Worm (Caenorhabditis elegans): ENCODE results near the gene rho-1.

rho-1 gene

ce11 chrIV:16492327-16492726, 3.5 kb upstream of the rho-1 start (continued):
- TF ChIP-seq nhr-6 (tag; optimal IDR thresholded peaks at IDR 0.05) (peak; percentile 78), sdz-12 (GFP tag; optimal IDR thresholded peaks at IDR 0.05) (no peak), zip-11 (GFP tag; IDR thresholded peaks at IDR 0.05) (no peak)

DNA sequence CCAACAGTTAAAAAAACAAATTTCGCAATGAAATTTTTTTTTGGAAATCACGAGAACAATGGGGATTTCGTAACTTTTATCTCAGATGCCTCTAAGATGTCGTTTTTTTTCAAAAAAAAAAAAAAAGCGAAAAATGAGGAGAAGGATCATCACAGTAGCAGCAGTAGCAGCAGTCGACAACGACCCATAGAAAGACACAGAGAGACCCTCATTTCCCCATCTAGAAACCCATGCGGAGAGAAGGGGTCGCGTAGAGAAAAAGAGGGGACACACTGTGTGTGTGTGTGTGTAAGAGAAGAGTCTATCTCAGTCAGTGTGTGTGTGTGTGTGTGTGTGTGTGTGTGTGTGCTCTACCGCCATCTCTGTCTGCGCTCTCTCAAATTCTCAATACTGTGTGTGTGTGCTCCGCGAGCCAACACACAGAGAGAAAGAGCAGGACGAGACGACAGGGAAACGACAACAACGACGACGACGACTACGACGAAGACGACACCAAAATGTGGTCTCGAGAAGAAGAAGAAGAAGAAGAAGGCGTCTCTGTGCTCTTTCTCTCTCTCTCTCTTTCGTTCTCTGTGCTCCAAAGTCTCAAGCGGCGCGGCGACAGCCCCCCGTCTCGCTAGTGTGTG, 2.7 kb upstream of the rho-1 start:
- peak; percentile 98 for TF ChIP-seq aha-1 (tag)
- no peak for TF ChIP-seq unc-130 (GFP tag; optimal IDR thresholded peaks at IDR 0.05)
- no peak for TF ChIP-seq dpl-1 (GFP tag; optimal IDR thresholded peaks at IDR 0.05)
- TF ChIP-seq arid-1 (GFP tag; conservative IDR thresholded peaks at IDR 0.05): 0 out of 2 replicates have a peak, but pooled peaks have one; percentile 10
- TF ChIP-seq nhr-77 (tag; optimal IDR thresholded peaks at IDR 0.05): peak; percentile 24
- no peak for TF ChIP-seq dmd-9 (GFP tag; IDR thresholded peaks at IDR 0.05)
- TF ChIP-seq mep-1 (tag; optimal IDR thresholded peaks at IDR 0.05): peak; percentile 91
- peak; percentile 13 for TF ChIP-seq ceh-28 (tag; optimal IDR thresholded peaks at IDR 0.05)
- TF ChIP-seq egl-27 (tag; optimal IDR thresholded peaks at IDR 0.05): no peak
- peak; percentile 69 for TF ChIP-seq fkh-10 (GFP tag; optimal IDR thresholded peaks at IDR 0.05)
- peak; percentile 55 for TF ChIP-seq mxl-3 (GFP tag; optimal IDR thresholded peaks at IDR 0.05)
- TF ChIP-seq dmd-8 (GFP tag; IDR thresholded peaks at IDR 0.05): 0 out of 2 replicates have a peak, but pooled peaks have one; percentile 41
- TF ChIP-seq Y5F2A.4 (GFP tag; optimal IDR thresholded peaks at IDR 0.05): no peak
- TF ChIP-seq lin-1 (GFP tag; IDR thresholded peaks at IDR 0.05): 0 out of 2 replicates have a peak, but pooled peaks have one; percentile 21
- no peak for TF ChIP-seq lim-7 (GFP tag; IDR thresholded peaks at IDR 0.05)
- TF ChIP-seq hmg-1.1 (GFP tag; IDR thresholded peaks at IDR 0.05): peak; percentile 90
- no peak for TF ChIP-seq ztf-11 (tag; optimal IDR thresholded peaks at IDR 0.05)
- peak; percentile 3 to 74 for TF ChIP-seq mdl-1 (tag; optimal IDR thresholded peaks at IDR 0.05)
- TF ChIP-seq nhr-10 (tag; optimal IDR thresholded peaks at IDR 0.05): peak; percentile 14
- no peak for TF ChIP-seq F44E2.7 (GFP tag; IDR thresholded peaks at IDR 0.05)
- no peak for TF ChIP-seq lir-3 (tag; optimal IDR thresholded peaks at IDR 0.05)
- TF ChIP-seq lin-38 (GFP tag; IDR thresholded peaks at IDR 0.05): peak; percentile 48
- no peak for TF ChIP-seq nhr-25 (tag; optimal IDR thresholded peaks at IDR 0.05; ENCODE audit: borderline replicate concordance, insufficient read depth)
- TF ChIP-seq nhr-41 (GFP tag; IDR thresholded peaks at IDR 0.05): 0 out of 2 replicates have a peak, but pooled peaks have one; percentile 30
- no peak for TF ChIP-seq gei-8 (GFP tag; optimal IDR thresholded peaks at IDR 0.05)
- no peak for TF ChIP-seq zip-11 (GFP tag; IDR thresholded peaks at IDR 0.05)
- TF ChIP-seq T20F7.1 (GFP tag; optimal IDR thresholded peaks at IDR 0.05): no peak
- no peak for TF ChIP-seq D1046.2 (GFP tag; IDR thresholded peaks at IDR 0.05)
- no peak for TF ChIP-seq nhr-42 (GFP tag; IDR thresholded peaks at IDR 0.05)
- no peak for TF ChIP-seq ceh-20 (GFP tag; IDR thresholded peaks at IDR 0.05)
- no peak for TF ChIP-seq lin-15B (tag; optimal IDR thresholded peaks at IDR 0.05)
- TF ChIP-seq T26A8.4 (GFP tag; IDR thresholded peaks at IDR 0.05): peak; percentile 26; the same call in 1 of the 2 replicates
- no peak for TF ChIP-seq lin-39 (tag; optimal IDR thresholded peaks at IDR 0.05)
- 0 out of 2 replicates have a peak, but pooled peaks have one; percentile 40 for TF ChIP-seq zfp-3 (GFP tag; conservative IDR thresholded peaks at IDR 0.05)
- TF ChIP-seq mdt-29 (GFP tag; IDR thresholded peaks at IDR 0.05): no peak
- TF ChIP-seq zip-2 (tag; optimal IDR thresholded peaks at IDR 0.05): no peak
- no peak; the same call in 1 of the 2 replicates for TF ChIP-seq vab-7 (GFP tag; IDR thresholded peaks at IDR 0.05)
- no peak for TF ChIP-seq R02D3.7 (tag; optimal IDR thresholded peaks at IDR 0.05)
- no peak for TF ChIP-seq F49E8.2 (tag; optimal IDR thresholded peaks at IDR 0.05; ENCODE audit: borderline replicate concordance)
- peak; percentile 82 for TF ChIP-seq nhr-28 (tag; optimal IDR thresholded peaks at IDR 0.05)
- TF ChIP-seq daf-19 (GFP tag; conservative IDR thresholded peaks at IDR 0.05): no peak
- no peak for TF ChIP-seq attf-4 (tag; optimal IDR thresholded peaks at IDR 0.05)
- TF ChIP-seq pqm-1 (tag; optimal IDR thresholded peaks at IDR 0.05): no peak
- TF ChIP-seq jun-1 (tag; optimal IDR thresholded peaks at IDR 0.05): no peak
- TF ChIP-seq F26F4.8 (GFP tag; conservative IDR thresholded peaks at IDR 0.05): no peak
- TF ChIP-seq hlh-11 (tag; optimal IDR thresholded peaks at IDR 0.05): peak; percentile 82
- TF ChIP-seq tra-1 (GFP tag; IDR thresholded peaks at IDR 0.05): peak; percentile 32

Measured in whole organism, L4 larva.